Worm (Caenorhabditis elegans): ENCODE results near the gene F53A2.3.
"Not testable (repeated sequence)": the region's sequence is repeated elsewhere in the genome, so short reads cannot be mapped to it uniquely, and the experiment has no call there.

DNA sequence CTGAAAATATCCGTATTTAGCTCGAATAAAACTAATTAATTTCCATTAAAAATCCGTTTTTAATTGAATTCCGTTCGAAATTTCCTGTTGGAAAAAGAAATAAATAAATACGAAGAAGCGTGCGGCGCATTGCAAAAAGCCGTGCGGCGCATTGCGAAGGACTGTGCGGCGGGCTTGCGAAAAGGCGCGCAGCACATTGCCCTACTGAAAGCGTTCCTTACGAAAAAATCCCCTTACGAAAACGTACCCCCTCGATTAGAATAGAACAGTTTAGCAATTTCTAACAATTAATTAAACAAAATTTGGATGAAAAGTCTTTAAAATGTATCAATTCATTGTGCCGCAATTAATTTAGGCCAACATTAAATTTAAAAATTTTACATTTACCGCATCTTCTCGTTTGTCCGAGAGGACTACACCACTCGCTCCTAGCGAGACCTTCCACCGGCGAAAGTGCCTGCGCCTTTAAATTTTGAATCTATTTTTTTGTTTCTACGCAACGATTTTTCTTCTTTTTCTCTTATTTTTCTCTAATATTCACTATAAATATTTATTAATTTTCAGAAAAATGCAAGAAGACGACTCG is 43.2 kb downstream of the F53A2.3 start, which contains the start of gene npp-18:
- TF ChIP-seq ZK546.5 (tag; optimal IDR thresholded peaks at IDR 0.05); ztf-11 (tag; optimal IDR thresholded peaks at IDR 0.05); nhr-77 (tag; optimal IDR thresholded peaks at IDR 0.05); ztf-4 (tag; optimal IDR thresholded peaks at IDR 0.05); ceh-28 (tag; optimal IDR thresholded peaks at IDR 0.05); pqm-1 (tag; optimal IDR thresholded peaks at IDR 0.05); unc-62 (GFP tag; optimal IDR thresholded peaks at IDR 0.05); hmg-11 (tag; optimal IDR thresholded peaks at IDR 0.05); nhr-12 (tag; optimal IDR thresholded peaks at IDR 0.05); ama-1 (optimal IDR thresholded peaks at IDR 0.05); eor-1 (tag; optimal IDR thresholded peaks at IDR 0.05); ceh-82 (tag; optimal IDR thresholded peaks at IDR 0.05); mdl-1 (tag; optimal IDR thresholded peaks at IDR 0.05): not testable (repeated sequence)
- TF ChIP-seq snpc-4 (tag; optimal IDR thresholded peaks at IDR 0.05): peak; percentile 16
